Worm (Caenorhabditis elegans) whole organism, L4 larva: ENCODE results near the gene unc-42.
A peak's percentile ranks its signal among the peaks of the same experiment; 100 is the strongest.

Experiments used
- D1046.2 ChIP-seq: fragments of 200-800 bp; sonication (Bioruptor generic); IDR thresholded peaks from 2 replicates; pipeline ENCODE4 v1.3.6; 2022; ENCODE audit warnings: missing genetic modification characterization, missing compliant biosample characterization
- F10B5.3 ChIP-seq: sonication (generic microtip); optimal IDR thresholded peaks from 2 replicates; lab custom pipeline; 2016; ENCODE audit warnings: mild to moderate bottlenecking, missing genetic modification characterization, missing compliant biosample characterization
- F37D6.2 ChIP-seq: sonication (generic microtip); optimal IDR thresholded peaks from 2 replicates; lab custom pipeline; 2016; ENCODE audit warnings: mild to moderate bottlenecking, missing genetic modification characterization, missing compliant biosample characterization
- Y48G9A.11 ChIP-seq: fragments of 200-800 bp; sonication (Bioruptor generic); IDR thresholded peaks from 2 replicates; pipeline ENCODE4 v1.3.6; 2022; ENCODE audit warnings: missing genetic modification reagents, missing genetic modification characterization, missing compliant biosample characterization
- ZK337.2 ChIP-seq: fragments of 200-800 bp; sonication (Bioruptor generic); IDR thresholded peaks from 2 replicates; pipeline ENCODE4 v1.3.6; 2022; ENCODE audit warnings: missing genetic modification reagents, missing genetic modification characterization, missing compliant biosample characterization
- ZK546.5 ChIP-seq, 2 experiments: sonication (generic microtip); optimal IDR thresholded peaks; 2 replicates each; lab custom pipeline; 2017; ENCODE audit warnings: missing biosample characterization in 2 of 2, missing genetic modification characterization in 2 of 2
- aha-1 ChIP-seq: fragments of 150-350 bp; peaks from one replicate; lab custom pipeline; 2014; ENCODE audit warnings: missing biosample characterization, missing genetic modification characterization
- aly-2 ChIP-seq: sonication (generic microtip); optimal IDR thresholded peaks from 2 replicates; lab custom pipeline; 2018; ENCODE audit warnings: missing biosample characterization, missing genetic modification characterization
- ceh-20 ChIP-seq: fragments of 200-800 bp; sonication (Bioruptor generic); IDR thresholded peaks from 2 replicates; pipeline ENCODE4 v1.3.6; 2022; ENCODE audit warnings: missing genetic modification reagents, missing genetic modification characterization, missing compliant biosample characterization
- ceh-32 ChIP-seq: sonication (generic microtip); optimal IDR thresholded peaks from 2 replicates; lab custom pipeline; 2016; ENCODE audit warnings: mild to moderate bottlenecking, missing genetic modification characterization, missing compliant biosample characterization; ENCODE audit not compliant: poor library complexity
- daf-16 ChIP-seq, 3 experiments: sonication (generic microtip); optimal IDR thresholded peaks; 2 replicates each; lab custom pipeline; 2016 to 2017; ENCODE audit warnings: missing genetic modification characterization in 3 of 3, missing genetic modification reagents in 3 of 3, mild to moderate bottlenecking in 2 of 3, missing compliant biosample characterization in 2 of 3, missing biosample characterization in 1 of 3, moderate library complexity in 1 of 3
- dmd-6 ChIP-seq: fragments of 200-800 bp; sonication (Bioruptor generic); IDR thresholded peaks from 2 replicates; pipeline ENCODE4 v1.3.6; 2022; ENCODE audit warnings: missing genetic modification reagents, missing genetic modification characterization, missing compliant biosample characterization
- dmd-8 ChIP-seq: fragments of 200-800 bp; sonication (Bioruptor generic); IDR thresholded peaks from 2 replicates; pipeline ENCODE4 v1.3.6; 2022; ENCODE audit warnings: missing genetic modification characterization, missing compliant biosample characterization
- duxl-1 ChIP-seq: sonication (generic microtip); optimal IDR thresholded peaks from 2 replicates; lab custom pipeline; 2016; ENCODE audit warnings: mild to moderate bottlenecking, missing genetic modification characterization, moderate library complexity, missing compliant biosample characterization; ENCODE audit not compliant: poor library complexity
- fos-1 ChIP-seq: fragments of 150-350 bp; optimal IDR thresholded peaks from 2 replicates; lab custom pipeline; 2014; ENCODE audit warnings: missing biosample characterization, missing genetic modification characterization
- hlh-11 ChIP-seq: fragments of 200-800 bp; sonication (Bioruptor generic); optimal IDR thresholded peaks from 2 replicates; lab custom pipeline; 2018; ENCODE audit warnings: mild to moderate bottlenecking, missing genetic modification characterization, missing compliant biosample characterization
- hmg-1.1 ChIP-seq: fragments of 200-800 bp; sonication (Bioruptor generic); IDR thresholded peaks from 2 replicates; pipeline ENCODE4 v1.3.6; 2022; ENCODE audit warnings: missing genetic modification reagents, missing genetic modification characterization, missing compliant biosample characterization
- lim-7 ChIP-seq: fragments of 200-800 bp; sonication (Bioruptor generic); IDR thresholded peaks from 2 replicates; pipeline ENCODE4 v1.3.6; 2022; ENCODE audit warnings: missing genetic modification characterization, missing compliant biosample characterization
- lin-1 ChIP-seq: fragments of 200-800 bp; sonication (Bioruptor generic); IDR thresholded peaks from 2 replicates; pipeline ENCODE4 v1.3.6; 2022; ENCODE audit warnings: missing genetic modification reagents, missing genetic modification characterization, missing compliant biosample characterization
- lin-15B ChIP-seq: fragments of 150-350 bp; sonication (generic microtip); optimal IDR thresholded peaks from 3 replicates; lab custom pipeline; 2014; ENCODE audit warnings: missing biosample characterization, missing genetic modification characterization
- lir-3 ChIP-seq: sonication (generic microtip); optimal IDR thresholded peaks from 2 replicates; lab custom pipeline; 2016; ENCODE audit warnings: mild to moderate bottlenecking, missing genetic modification characterization, missing compliant biosample characterization
- mdt-29 ChIP-seq: fragments of 200-800 bp; sonication (Bioruptor generic); IDR thresholded peaks from 2 replicates; pipeline ENCODE4 v1.3.6; 2022; ENCODE audit warnings: missing genetic modification reagents, missing genetic modification characterization, missing compliant biosample characterization
- mep-1 ChIP-seq: fragments of 150-350 bp; sonication (generic microtip); optimal IDR thresholded peaks from 3 replicates; lab custom pipeline; 2014; ENCODE audit warnings: missing biosample characterization, missing genetic modification characterization
- mes-2 ChIP-seq: sonication (generic microtip); optimal IDR thresholded peaks from 2 replicates; lab custom pipeline; 2016; ENCODE audit warnings: missing genotype, mild to moderate bottlenecking, missing genetic modification characterization, missing compliant biosample characterization; ENCODE audit not compliant: poor library complexity, severe bottlenecking
- mxl-2 ChIP-seq: fragments of 200-800 bp; sonication (Bioruptor generic); conservative IDR thresholded peaks from 2 replicates; pipeline ENCODE4 v1.3.6; 2022; ENCODE audit warnings: missing genetic modification reagents, missing genetic modification characterization, missing compliant biosample characterization
- nhr-10 ChIP-seq: fragments of 150-350 bp; optimal IDR thresholded peaks from 2 replicates; lab custom pipeline; 2014; ENCODE audit warnings: missing biosample characterization, missing genetic modification characterization
- nhr-111 ChIP-seq: fragments of 200-800 bp; sonication (Bioruptor generic); optimal IDR thresholded peaks from 2 replicates; lab custom pipeline; 2018; ENCODE audit warnings: mild to moderate bottlenecking, missing genetic modification characterization, missing compliant biosample characterization
- nhr-25 ChIP-seq: sonication (generic microtip); optimal IDR thresholded peaks from 2 replicates; lab custom pipeline; 2017; ENCODE audit warnings: missing genetic modification characterization, mild to moderate bottlenecking, missing compliant biosample characterization, antibody characterized with exemption, moderate library complexity, borderline replicate concordance; ENCODE audit not compliant: insufficient read depth
- nhr-28 ChIP-seq: fragments of 150-350 bp; optimal IDR thresholded peaks from 2 replicates; lab custom pipeline; 2014; ENCODE audit warnings: missing biosample characterization, missing genetic modification characterization
- nhr-41 ChIP-seq: fragments of 200-800 bp; sonication (Bioruptor generic); IDR thresholded peaks from 2 replicates; pipeline ENCODE4 v1.3.6; 2022; ENCODE audit warnings: missing genetic modification reagents, missing genetic modification characterization, missing compliant biosample characterization
- nhr-6 ChIP-seq: fragments of 150-350 bp; optimal IDR thresholded peaks from 2 replicates; lab custom pipeline; 2014; ENCODE audit warnings: missing biosample characterization, missing genetic modification characterization
- nhr-77 ChIP-seq: fragments of 150-350 bp; optimal IDR thresholded peaks from 2 replicates; lab custom pipeline; 2014; ENCODE audit warnings: missing biosample characterization, missing genetic modification characterization
- php-3 ChIP-seq: fragments of 200-800 bp; sonication (Bioruptor generic); IDR thresholded peaks from 2 replicates; pipeline ENCODE4 v1.3.6; 2022; ENCODE audit warnings: missing genetic modification reagents, missing genetic modification characterization, missing compliant biosample characterization
- pqm-1 ChIP-seq: sonication (generic microtip); optimal IDR thresholded peaks from 2 replicates; lab custom pipeline; 2017; ENCODE audit warnings: missing biosample characterization, missing genetic modification characterization
- saeg-2 ChIP-seq: fragments of 200-800 bp; sonication (Bioruptor generic); IDR thresholded peaks from 2 replicates; pipeline ENCODE4 v1.3.6; 2022; ENCODE audit warnings: missing genetic modification reagents, missing genetic modification characterization, missing compliant biosample characterization
- sdz-12 ChIP-seq: fragments of 200-800 bp; sonication (Bioruptor generic); optimal IDR thresholded peaks from 2 replicates; lab custom pipeline; 2018; ENCODE audit warnings: mild to moderate bottlenecking, missing genetic modification characterization, missing compliant biosample characterization
- set-16 ChIP-seq: fragments of 200-800 bp; sonication (Bioruptor generic); IDR thresholded peaks from 2 replicates; pipeline ENCODE4 v1.3.6; 2022; ENCODE audit warnings: missing genetic modification reagents, missing genetic modification characterization, missing compliant biosample characterization
- skn-1 ChIP-seq: fragments of 150-350 bp; optimal IDR thresholded peaks from 2 replicates; lab custom pipeline; 2014; ENCODE audit warnings: missing biosample characterization, missing genetic modification characterization
- snpc-4 ChIP-seq: fragments of 150-350 bp; optimal IDR thresholded peaks from 2 replicates; lab custom pipeline; 2014; ENCODE audit warnings: missing biosample characterization, missing genetic modification characterization
- spr-3 ChIP-seq: fragments of 200-800 bp; sonication (Bioruptor generic); optimal IDR thresholded peaks from 2 replicates; lab custom pipeline; 2018; ENCODE audit warnings: mild to moderate bottlenecking, missing genetic modification characterization, missing compliant biosample characterization
- tag-97 ChIP-seq: fragments of 200-800 bp; sonication (Bioruptor generic); IDR thresholded peaks from 2 replicates; pipeline ENCODE4 v1.3.6; 2022; ENCODE audit warnings: missing genetic modification characterization, missing compliant biosample characterization
- tra-1 ChIP-seq: fragments of 200-800 bp; sonication (Bioruptor generic); IDR thresholded peaks from 2 replicates; pipeline ENCODE4 v1.3.6; 2022; ENCODE audit warnings: missing genetic modification reagents, missing genetic modification characterization, missing compliant biosample characterization
- unc-130 ChIP-seq: sonication (generic microtip); optimal IDR thresholded peaks from 2 replicates; lab custom pipeline; 2016; ENCODE audit warnings: missing genetic modification reagents, missing genetic modification characterization, missing compliant biosample characterization
- unc-62 ChIP-seq, 3 experiments: fragments of 150-350 bp in 1 of 3; sonication (generic microtip); optimal IDR thresholded peaks in 2 of 3; peaks in 1 of 3; 1 replicate in 1 of 3; 2 replicates in 2 of 3; lab custom pipeline; 2014 to 2017; ENCODE audit warnings: missing biosample characterization in 3 of 3, missing genetic modification characterization in 3 of 3, missing genetic modification reagents in 3 of 3, missing genotype in 1 of 3
- zfp-2 ChIP-seq: sonication (generic microtip); optimal IDR thresholded peaks from 2 replicates; lab custom pipeline; 2016; ENCODE audit warnings: mild to moderate bottlenecking, missing genetic modification characterization, missing compliant biosample characterization
- ztf-11 ChIP-seq: fragments of 150-350 bp; optimal IDR thresholded peaks from 2 replicates; lab custom pipeline; 2014; ENCODE audit warnings: missing biosample characterization, missing genetic modification characterization
- ztf-7 ChIP-seq: fragments of 150-350 bp; optimal IDR thresholded peaks from 2 replicates; lab custom pipeline; 2014; ENCODE audit warnings: missing biosample characterization, missing genetic modification characterization

The unc-42 gene

DNA sequence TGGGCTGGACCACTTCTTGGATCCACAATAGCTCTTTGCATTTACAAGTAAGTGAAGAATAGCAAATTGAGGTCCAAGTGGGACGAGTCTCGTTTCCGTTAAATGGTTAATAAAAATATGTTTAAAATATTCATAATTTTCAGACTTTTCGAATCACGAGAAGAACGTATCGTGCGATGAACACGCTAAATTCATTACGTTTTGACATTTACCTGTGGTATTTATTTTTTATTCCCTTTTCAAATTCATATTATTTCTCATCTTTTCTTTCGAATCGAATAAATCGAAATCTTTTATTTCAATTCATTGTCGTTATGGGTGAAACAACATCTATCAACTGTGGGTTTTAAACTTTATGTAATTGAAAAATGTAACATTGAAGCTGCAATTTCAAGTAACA lies 29.8 kb downstream of the unc-42 start, which contains the start of gene marc-1:
marc-1 (plus strand) TSS at position 301 of the 400 bp plus-strand sequence.
- no peak for TF ChIP-seq lim-7
- no peak for TF ChIP-seq aly-2 (tag; lab: Kevin White, UChicago)
- no peak for TF ChIP-seq ceh-32
- no peak for TF ChIP-seq lir-3
- no peak for TF ChIP-seq ZK546.5 (tag; optimal IDR thresholded peaks at IDR 0.05; lab: Kevin White, UChicago)
- no peak for TF ChIP-seq lin-15B
- no peak for TF ChIP-seq ztf-11
- TF ChIP-seq nhr-77 (tag; lab: Kevin White, UChicago): no peak
- no peak for TF ChIP-seq duxl-1 (tag; lab: Kevin White, UChicago)
- no peak for TF ChIP-seq skn-1 (tag; lab: Kevin White, UChicago)
- TF ChIP-seq tag-97 (GFP tag; lab: Robert Waterston, UW): no peak
- no peak for TF ChIP-seq F37D6.2 (tag; lab: Kevin White, UChicago)
- no peak for TF ChIP-seq F10B5.3 (tag; lab: Kevin White, UChicago)
- TF ChIP-seq saeg-2 (GFP tag; lab: Robert Waterston, UW): no peak
- TF ChIP-seq dmd-8 (GFP tag; lab: Robert Waterston, UW): no peak
- TF ChIP-seq spr-3 (GFP tag; lab: Kevin White, UChicago): no peak
- TF ChIP-seq nhr-111 (GFP tag; lab: Kevin White, UChicago): no peak
- no peak for TF ChIP-seq snpc-4

ce11 chrV:9738077-9738705 lies 31.0 kb downstream of the unc-42 start:
- TF ChIP-seq nhr-6 (tag; lab: Kevin White, UChicago) (no peak), nhr-28 (tag; lab: Kevin White, UChicago) (peak; percentile 32), lin-1 (no peak), pqm-1 (tag; lab: Kevin White, UChicago) (peak; percentile 72), mxl-2 (GFP tag; lab: Robert Waterston, UW) (no peak), F10B5.3 (tag; lab: Kevin White, UChicago) (no peak), daf-16 (GFP tag; optimal IDR thresholded peaks at IDR 0.05; lab: Kevin White, UChicago) (no peak), daf-16 (tag; optimal IDR thresholded peaks at IDR 0.05; lab: Kevin White, UChicago) (peak; percentile 36), dmd-6 (GFP tag; lab: Robert Waterston, UW) (peak; percentile 53), unc-62 (GFP tag; optimal IDR thresholded peaks at IDR 0.05 in 1 of 2; lab: Kevin White, UChicago) (peak in 1 of 2 experiments; percentile 52), unc-62 (tag; optimal IDR thresholded peaks at IDR 0.05; lab: Kevin White, UChicago) (no peak), set-16 (GFP tag; lab: Robert Waterston, UW) (no peak), nhr-10 (tag; lab: Kevin White, UChicago) (no peak), hlh-11 (tag; lab: Kevin White, UChicago) (peak; percentile 38), D1046.2 (GFP tag; lab: Robert Waterston, UW) (no peak), ztf-7 (tag; lab: Kevin White, UChicago) (no peak)
- TF ChIP-seq, all 104 proteins: peak for 6

DNA sequence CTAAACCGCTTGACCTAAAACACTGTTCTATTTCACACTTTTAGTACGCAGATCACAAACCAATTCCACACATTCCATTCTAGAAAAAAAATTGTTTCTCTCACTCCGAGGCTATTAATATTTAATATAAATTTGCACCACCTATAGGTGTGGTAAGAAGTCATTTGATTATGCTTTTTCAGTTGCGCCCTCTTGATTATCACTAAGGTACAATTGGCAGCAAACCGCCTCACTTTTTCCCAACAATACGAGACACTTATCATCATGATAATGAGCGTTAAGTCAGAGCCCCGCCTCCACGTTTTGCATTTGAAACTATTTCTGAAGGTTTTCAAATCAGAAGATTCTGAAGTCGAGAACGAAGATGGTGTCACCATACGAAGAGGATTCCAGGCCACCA lies 31.9 kb downstream of the unc-42 start, which contains the start of gene aqp-4:
aqp-4 (plus strand) TSS at position 270 of the 400 bp plus-strand sequence.
- no peak for TF ChIP-seq zfp-2
- no peak for TF ChIP-seq fos-1
- TF ChIP-seq sdz-12: no peak
- no peak for TF ChIP-seq hmg-1.1 (GFP tag; lab: Robert Waterston, UW)
- no peak for TF ChIP-seq lin-1
- TF ChIP-seq nhr-28 (tag; lab: Kevin White, UChicago): peak; percentile 47
- no peak for TF ChIP-seq unc-130
- TF ChIP-seq tra-1 (GFP tag; lab: Robert Waterston, UW): no peak
- TF ChIP-seq aha-1 (tag; lab: Kevin White, UChicago): no peak
- no peak for TF ChIP-seq nhr-41 (GFP tag; lab: Robert Waterston, UW)
- no peak for TF ChIP-seq Y48G9A.11
- no peak for TF ChIP-seq mdt-29 (GFP tag; lab: Robert Waterston, UW)
- TF ChIP-seq ZK337.2 (GFP tag; lab: Robert Waterston, UW): no peak
- TF ChIP-seq duxl-1 (tag; lab: Kevin White, UChicago): no peak
- no peak for TF ChIP-seq mxl-2 (GFP tag; lab: Robert Waterston, UW)
- no peak for TF ChIP-seq mep-1 (tag; lab: Kevin White, UChicago)
- no peak for TF ChIP-seq php-3 (GFP tag; lab: Robert Waterston, UW)
- TF ChIP-seq mes-2 (tag; lab: Kevin White, UChicago): no peak
- no peak for TF ChIP-seq ztf-11
- TF ChIP-seq snpc-4: no peak
- TF ChIP-seq nhr-25 (tag; lab: Kevin White, UChicago): no peak
- no peak for TF ChIP-seq ceh-20 (GFP tag; lab: Robert Waterston, UW)
